Fruit fly (Drosophila melanogaster) whole organism: ENCODE measurements around the gene CG4570.

Experiments
- CG8478 ChIP-seq: fragments of >200 bp; optimal IDR thresholded peaks from 2 replicates; lab custom pipeline; 2018; ENCODE audit warnings: inconsistent platforms
- Dll ChIP-seq: fragments of >200 bp; optimal IDR thresholded peaks from 2 replicates; lab custom pipeline; 2017
- EcR ChIP-seq, 2 experiments: fragments of >200 bp; optimal IDR thresholded peaks; 2 replicates each; lab custom pipeline; 2017; ENCODE audit warnings: missing biosample characterization in 2 of 2, missing genetic modification characterization in 2 of 2, missing genetic modification reagents in 2 of 2
- pan ChIP-seq: fragments of >200 bp; optimal IDR thresholded peaks from 2 replicates; lab custom pipeline; 2017
- psq ChIP-seq: fragments of >200 bp; optimal IDR thresholded peaks from 2 replicates; lab custom pipeline; 2017
- usp ChIP-seq: fragments of >200 bp; optimal IDR thresholded peaks from 2 replicates; lab custom pipeline; 2017; ENCODE audit warnings: missing biosample characterization, missing genetic modification characterization, mixed read lengths

CG4570 gene

dm6 chr3R:10889520-10889887 lies 32.9 kb downstream of the CG4570 start, which contains the start of gene Ak3:
TSS of gene Ak3 (minus strand) at chr3R:10889588.
- TF ChIP-seq psq (lab: Kevin White, UChicago) (no peak), Dll (lab: Kevin White, UChicago) (no peak), CG8478 (lab: Kevin White, UChicago) (no peak), usp (GFP tag; lab: Kevin White, UChicago) (no peak), pan (lab: Kevin White, UChicago) (no peak), EcR (GFP tag; optimal IDR thresholded peaks at IDR 0.05; lab: Kevin White, UChicago) (no peak)

- TF ChIP-seq Dll (lab: Kevin White, UChicago) (no peak), CG8478 (lab: Kevin White, UChicago) (no peak), usp (GFP tag; lab: Kevin White, UChicago) (no peak), EcR (GFP tag; optimal IDR thresholded peaks at IDR 0.05; lab: Kevin White, UChicago) (no peak), psq (lab: Kevin White, UChicago) (no peak), pan (lab: Kevin White, UChicago) (no peak)
Measured at dm6 chr3R:10893327-10893726, 36.7 kb downstream of the CG4570 start, which contains the start of gene CG6621. TSS of gene CG6621 (minus strand) at chr3R:10893531.
